Worm (Caenorhabditis elegans): ENCODE results near the gene Y43F4B.10.

ce11 chrIII:13343562-13344139 is 29.8 kb downstream of the Y43F4B.10 start:
- TF ChIP-seq pha-4 (tag; optimal IDR thresholded peaks at IDR 0.05): no peak
- TF ChIP-seq skn-1 (tag; optimal IDR thresholded peaks at IDR 0.05): no peak
- no peak for TF ChIP-seq nhr-76 (tag; optimal IDR thresholded peaks at IDR 0.05)
- TF ChIP-seq mml-1 (tag; optimal IDR thresholded peaks at IDR 0.05): no peak
- no peak for TF ChIP-seq lin-39 (tag; optimal IDR thresholded peaks at IDR 0.05)
- no peak for TF ChIP-seq pqm-1 (tag; optimal IDR thresholded peaks at IDR 0.05)
